Worm (Caenorhabditis elegans) whole organism, midembryonic: ENCODE results near the gene T16G1.3.

ENCODE experiments used
- T22C8.4 ChIP-seq: fragments of 200-800 bp; sonication (Bioruptor generic); IDR thresholded peaks from 2 replicates; pipeline ENCODE4 v1.3.6; 2022; ENCODE audit warnings: missing genetic modification characterization, missing compliant biosample characterization
- cog-1 ChIP-seq: sonication (generic microtip); optimal IDR thresholded peaks from 2 replicates; lab custom pipeline; 2016; ENCODE audit warnings: missing genetic modification characterization, missing compliant biosample characterization
- flt-1 ChIP-seq: fragments of 200-800 bp; sonication (Bioruptor generic); IDR thresholded peaks from 2 replicates; pipeline ENCODE4 v1.3.6; 2022; ENCODE audit warnings: missing genetic modification characterization, missing compliant biosample characterization
- klf-2 ChIP-seq: fragments of 200-800 bp; sonication (Bioruptor generic); conservative IDR thresholded peaks from 2 replicates; pipeline ENCODE4 v1.3.6; 2022; ENCODE audit warnings: missing genetic modification reagents, missing genetic modification characterization, missing compliant biosample characterization
- med-1 ChIP-seq: sonication (generic microtip); optimal IDR thresholded peaks from 2 replicates; lab custom pipeline; 2017; ENCODE audit warnings: missing genetic modification characterization, mild to moderate bottlenecking, missing compliant biosample characterization, antibody characterized with exemption, missing genetic modification reagents; ENCODE audit not compliant: insufficient read depth
- ref-1 ChIP-seq: fragments of 200-800 bp; sonication (Bioruptor generic); conservative IDR thresholded peaks from 2 replicates; pipeline ENCODE4 v1.3.6; 2022; ENCODE audit warnings: missing genetic modification reagents, missing genetic modification characterization, missing compliant biosample characterization
- tab-1 ChIP-seq: fragments of 200-800 bp; sonication (Bioruptor generic); IDR thresholded peaks from 2 replicates; pipeline ENCODE4 v1.3.6; 2022; ENCODE audit warnings: missing genetic modification characterization, missing compliant biosample characterization
- ztf-23 ChIP-seq: fragments of 200-800 bp; sonication (Bioruptor generic); IDR thresholded peaks from 2 replicates; pipeline ENCODE4 v1.3.6; 2022; ENCODE audit warnings: missing genetic modification reagents, missing genetic modification characterization, missing compliant biosample characterization
- ztf-29 ChIP-seq: fragments of 200-800 bp; sonication (Bioruptor generic); IDR thresholded peaks from 2 replicates; pipeline ENCODE4 v1.3.6; 2022; ENCODE audit warnings: missing genetic modification reagents, missing genetic modification characterization, missing compliant biosample characterization

The T16G1.3 gene

ce11 chrV:12943399-12943798, 730 bp downstream of the T16G1.3 start:
- no peak for TF ChIP-seq klf-2 (GFP tag; lab: Robert Waterston, UW)
- no peak for TF ChIP-seq cog-1 (tag; lab: Kevin White, UChicago)

- TF ChIP-seq flt-1 (GFP tag; lab: Robert Waterston, UW) (no peak), ztf-29 (GFP tag; lab: Robert Waterston, UW) (no peak), tab-1 (GFP tag; lab: Robert Waterston, UW) (no peak), ref-1 (GFP tag; lab: Robert Waterston, UW) (no peak), med-1 (GFP tag; lab: Kevin White, UChicago) (no peak), ztf-23 (GFP tag; lab: Robert Waterston, UW) (no peak), T22C8.4 (no peak), cog-1 (tag; lab: Kevin White, UChicago) (no peak), klf-2 (GFP tag; lab: Robert Waterston, UW) (no peak)
Measured at ce11 chrV:12941797-12942474, 2.2 kb downstream of the T16G1.3 start, which contains the start of gene T16G1.4. Gene T16G1.4 (minus strand): TSS chrV:12941847.

ce11 chrV:12939434-12939833, 4.7 kb downstream of the T16G1.3 start, which contains the start of gene T16G1.5:
Gene T16G1.5 (minus strand): TSS chrV:12939552.
- TF ChIP-seq cog-1 (tag; lab: Kevin White, UChicago) (no peak), T22C8.4 (no peak), ref-1 (GFP tag; lab: Robert Waterston, UW) (no peak), flt-1 (GFP tag; lab: Robert Waterston, UW) (no peak), klf-2 (GFP tag; lab: Robert Waterston, UW) (no peak), ztf-23 (GFP tag; lab: Robert Waterston, UW) (no peak)

- TF ChIP-seq med-1 (GFP tag; lab: Kevin White, UChicago) (no peak), cog-1 (tag; lab: Kevin White, UChicago) (no peak), ztf-29 (GFP tag; lab: Robert Waterston, UW) (no peak), flt-1 (GFP tag; lab: Robert Waterston, UW) (no peak), ztf-23 (GFP tag; lab: Robert Waterston, UW) (no peak), T22C8.4 (no peak), tab-1 (GFP tag; lab: Robert Waterston, UW) (no peak), ref-1 (GFP tag; lab: Robert Waterston, UW) (no peak), klf-2 (GFP tag; lab: Robert Waterston, UW) (no peak)
Measured at ce11 chrV:12937098-12937497, 7.0 kb downstream of the T16G1.3 start, which contains the start of gene T16G1.6. Gene T16G1.6 (minus strand): TSS chrV:12937174.

- TF ChIP-seq flt-1 (GFP tag; lab: Robert Waterston, UW) (no peak), ztf-23 (GFP tag; lab: Robert Waterston, UW) (no peak), ztf-29 (GFP tag; lab: Robert Waterston, UW) (no peak), T22C8.4 (no peak), ref-1 (GFP tag; lab: Robert Waterston, UW) (no peak), med-1 (GFP tag; lab: Kevin White, UChicago) (no peak), cog-1 (tag; lab: Kevin White, UChicago) (no peak), klf-2 (GFP tag; lab: Robert Waterston, UW) (no peak), tab-1 (GFP tag; lab: Robert Waterston, UW) (no peak)
Measured at ce11 chrV:12934976-12935375, 9.2 kb downstream of the T16G1.3 start, which contains the start of gene T16G1.7. Gene T16G1.7 (minus strand): TSS chrV:12935112.

ce11 chrV:12933654-12934053, 10.5 kb downstream of the T16G1.3 start:
- TF ChIP-seq cog-1 (tag; lab: Kevin White, UChicago) (no peak), ztf-29 (GFP tag; lab: Robert Waterston, UW) (no peak), ref-1 (GFP tag; lab: Robert Waterston, UW) (no peak), flt-1 (GFP tag; lab: Robert Waterston, UW) (no peak)

ce11 chrV:12928929-12929532, 15.1 kb downstream of the T16G1.3 start, which contains the start of gene T16G1.2:
Gene T16G1.2 (plus strand): TSS chrV:12929482.
- TF ChIP-seq cog-1 (tag; lab: Kevin White, UChicago), result no peak
- TF ChIP-seq T22C8.4, result no peak
- TF ChIP-seq flt-1 (GFP tag; lab: Robert Waterston, UW), result no peak
- TF ChIP-seq ztf-29 (GFP tag; lab: Robert Waterston, UW), result no peak
- TF ChIP-seq tab-1 (GFP tag; lab: Robert Waterston, UW), result no peak

ce11 chrV:12924128-12924527, 20.0 kb downstream of the T16G1.3 start, which contains the start of gene pqn-67:
Gene pqn-67 (plus strand): TSS chrV:12924428.
- TF ChIP-seq ztf-29 (GFP tag; lab: Robert Waterston, UW) (no peak), ref-1 (GFP tag; lab: Robert Waterston, UW) (no peak), cog-1 (tag; lab: Kevin White, UChicago) (no peak)

ce11 chrV:12922308-12922707, 21.8 kb downstream of the T16G1.3 start, which contains the start of gene dhrs-4:
Gene dhrs-4 (plus strand): TSS chrV:12922608.
- TF ChIP-seq med-1 (GFP tag; lab: Kevin White, UChicago) (no peak), T22C8.4 (no peak), ztf-23 (GFP tag; lab: Robert Waterston, UW) (no peak), flt-1 (GFP tag; lab: Robert Waterston, UW) (no peak)

- no peak for TF ChIP-seq T22C8.4
- no peak for TF ChIP-seq ztf-23 (GFP tag; lab: Robert Waterston, UW)
- TF ChIP-seq tab-1 (GFP tag; lab: Robert Waterston, UW), result no peak
- TF ChIP-seq cog-1 (tag; lab: Kevin White, UChicago), result no peak
- no peak for TF ChIP-seq ref-1 (GFP tag; lab: Robert Waterston, UW)
- TF ChIP-seq ztf-29 (GFP tag; lab: Robert Waterston, UW), result no peak
- no peak for TF ChIP-seq med-1 (GFP tag; lab: Kevin White, UChicago)
- no peak for TF ChIP-seq klf-2 (GFP tag; lab: Robert Waterston, UW)
- TF ChIP-seq flt-1 (GFP tag; lab: Robert Waterston, UW), result no peak
Measured at ce11 chrV:12921680-12922079, 22.4 kb downstream of the T16G1.3 start.
